Worm (Caenorhabditis elegans) whole organism, L2 larva: ENCODE results near the gene T08D2.8.
"Not testable (repeated sequence)": the region's sequence is repeated elsewhere in the genome, so short reads cannot be mapped to it uniquely, and the experiment has no call there.

Experiments
- C34F6.9 ChIP-seq: fragments of 150-350 bp; optimal IDR thresholded peaks from 2 replicates; lab custom pipeline; 2014; ENCODE audit warnings: missing biosample characterization, missing genetic modification characterization
- R02D3.7 ChIP-seq: fragments of 150-350 bp; optimal IDR thresholded peaks from 2 replicates; lab custom pipeline; 2014; ENCODE audit warnings: missing biosample characterization, missing genetic modification characterization
- Y55F3AM.14 ChIP-seq: fragments of 200-800 bp; sonication (Bioruptor generic); optimal IDR thresholded peaks from 2 replicates; lab custom pipeline; 2018; ENCODE audit warnings: mild to moderate bottlenecking, missing genetic modification characterization, missing compliant biosample characterization
- aly-2 ChIP-seq: fragments of 150-350 bp; optimal IDR thresholded peaks from 2 replicates; lab custom pipeline; 2014; ENCODE audit warnings: missing biosample characterization, missing genetic modification characterization
- ama-1 ChIP-seq: fragments of 150-350 bp; optimal IDR thresholded peaks from 2 replicates; lab custom pipeline; 2018; ENCODE audit warnings: inconsistent platforms
- ceh-16 ChIP-seq: fragments of 150-350 bp; optimal IDR thresholded peaks from 2 replicates; lab custom pipeline; 2014; ENCODE audit warnings: missing biosample characterization, missing genetic modification characterization
- ceh-82 ChIP-seq: fragments of 150-350 bp; optimal IDR thresholded peaks from 2 replicates; lab custom pipeline; 2014; ENCODE audit warnings: missing biosample characterization, missing genetic modification characterization
- dmd-4 ChIP-seq: sonication (generic microtip); optimal IDR thresholded peaks from 2 replicates; lab custom pipeline; 2017; ENCODE audit warnings: missing biosample characterization, missing genetic modification characterization
- elt-1 ChIP-seq: fragments of 150-350 bp; optimal IDR thresholded peaks from 2 replicates; lab custom pipeline; 2014; ENCODE audit warnings: missing biosample characterization, missing genetic modification characterization
- elt-3 ChIP-seq: sonication (generic microtip); optimal IDR thresholded peaks from 2 replicates; lab custom pipeline; 2017; ENCODE audit warnings: missing biosample characterization, missing genetic modification characterization
- fos-1 ChIP-seq: fragments of 150-350 bp; optimal IDR thresholded peaks from 2 replicates; lab custom pipeline; 2014; ENCODE audit warnings: missing biosample characterization, missing genetic modification characterization
- gmeb-1 ChIP-seq: fragments of 150-350 bp; optimal IDR thresholded peaks from 2 replicates; lab custom pipeline; 2014; ENCODE audit warnings: missing biosample characterization, missing genetic modification characterization
- lin-11 ChIP-seq: fragments of 150-350 bp; sonication (generic microtip); optimal IDR thresholded peaks from 2 replicates; lab custom pipeline; 2014; ENCODE audit warnings: missing biosample characterization, missing genetic modification characterization, inconsistent platforms, mixed read lengths
- lin-13 ChIP-seq: fragments of 150-350 bp; optimal IDR thresholded peaks from 2 replicates; lab custom pipeline; 2014; ENCODE audit warnings: missing biosample characterization, missing genetic modification reagents, missing genetic modification characterization
- lin-39 ChIP-seq: fragments of 150-350 bp; optimal IDR thresholded peaks from 2 replicates; lab custom pipeline; 2014; ENCODE audit warnings: missing biosample characterization, missing genetic modification reagents, missing genetic modification characterization
- lsy-2 ChIP-seq, 2 experiments: fragments of 150-350 bp in 1 of 2; sonication (generic microtip) in 1 of 2; optimal IDR thresholded peaks; 2 replicates each; lab custom pipeline; 2014 to 2017; ENCODE audit warnings: missing biosample characterization in 2 of 2, missing genetic modification characterization in 2 of 2
- mab-5 ChIP-seq: fragments of 150-350 bp; optimal IDR thresholded peaks from 2 replicates; lab custom pipeline; 2014; ENCODE audit warnings: missing biosample characterization, missing genetic modification characterization
- mdl-1 ChIP-seq, 2 experiments: fragments of 150-350 bp in 1 of 2; sonication (generic microtip) in 1 of 2; optimal IDR thresholded peaks; 2 replicates each; lab custom pipeline; 2017; ENCODE audit warnings: missing biosample characterization in 2 of 2, missing genetic modification characterization in 2 of 2
- nhr-12 ChIP-seq: fragments of 150-350 bp; optimal IDR thresholded peaks from 2 replicates; lab custom pipeline; 2014; ENCODE audit warnings: missing biosample characterization, missing genetic modification characterization
- nhr-129 ChIP-seq: fragments of 150-350 bp; optimal IDR thresholded peaks from 2 replicates; lab custom pipeline; 2014; ENCODE audit warnings: missing biosample characterization, missing genetic modification characterization
- nhr-21 ChIP-seq: fragments of 150-350 bp; optimal IDR thresholded peaks from 2 replicates; lab custom pipeline; 2014; ENCODE audit warnings: missing biosample characterization, missing genetic modification characterization
- nhr-23 ChIP-seq: fragments of 150-350 bp; optimal IDR thresholded peaks from 2 replicates; lab custom pipeline; 2014; ENCODE audit warnings: missing biosample characterization, missing genetic modification reagents, missing genetic modification characterization
- nhr-77 ChIP-seq: fragments of 150-350 bp; optimal IDR thresholded peaks from 2 replicates; lab custom pipeline; 2014; ENCODE audit warnings: missing biosample characterization, missing genetic modification characterization
- skn-1 ChIP-seq: sonication (generic microtip); optimal IDR thresholded peaks from 2 replicates; lab custom pipeline; 2017; ENCODE audit warnings: missing biosample characterization, missing genetic modification characterization
- sma-3 ChIP-seq: sonication (generic microtip); optimal IDR thresholded peaks from 2 replicates; lab custom pipeline; 2016; ENCODE audit warnings: missing genetic modification reagents, missing genetic modification characterization, missing compliant biosample characterization
- snpc-4 ChIP-seq: fragments of 150-350 bp; optimal IDR thresholded peaks from 2 replicates; lab custom pipeline; 2014; ENCODE audit warnings: missing biosample characterization, missing genetic modification characterization
- unc-39 ChIP-seq: fragments of 150-350 bp; optimal IDR thresholded peaks from 2 replicates; lab custom pipeline; 2014; ENCODE audit warnings: missing biosample characterization, missing genetic modification characterization
- unc-55 ChIP-seq: fragments of 150-350 bp; sonication (generic microtip); optimal IDR thresholded peaks from 3 replicates; lab custom pipeline; 2014; ENCODE audit warnings: missing biosample characterization, missing genetic modification reagents, missing genetic modification characterization
- unc-62 ChIP-seq: fragments of 150-350 bp; optimal IDR thresholded peaks from 2 replicates; lab custom pipeline; 2014; ENCODE audit warnings: missing biosample characterization, missing genetic modification reagents, missing genetic modification characterization
- zag-1 ChIP-seq: fragments of 150-350 bp; optimal IDR thresholded peaks from 2 replicates; lab custom pipeline; 2014; ENCODE audit warnings: missing biosample characterization, missing genetic modification characterization
- ztf-1 ChIP-seq: fragments of 200-800 bp; sonication (Bioruptor generic); conservative IDR thresholded peaks from 2 replicates; pipeline ENCODE4 v1.3.6; 2022; ENCODE audit warnings: missing genetic modification characterization, missing compliant biosample characterization

Gene T08D2.8

DNA sequence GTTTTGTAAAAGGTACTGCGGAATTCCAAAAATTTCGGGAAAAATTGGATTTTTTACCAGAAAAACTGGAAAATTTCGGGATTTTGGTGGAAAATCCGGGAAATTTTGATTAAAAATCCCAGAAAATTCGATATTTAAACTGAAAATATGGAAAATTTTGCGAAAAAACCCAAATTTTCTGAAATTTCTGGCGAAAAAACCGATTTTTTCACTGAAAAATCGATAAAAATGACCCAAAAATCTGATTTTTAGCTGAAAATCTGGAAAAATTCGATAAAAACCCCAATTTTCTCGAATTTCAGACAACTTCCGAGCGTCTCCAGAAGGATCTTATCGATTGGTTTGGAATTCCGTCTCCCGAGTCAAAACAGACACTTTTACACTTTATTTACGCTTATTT is at the start of gene T08D2.8:
Gene T08D2.8 (plus strand): TSS at position 301 of the 400 bp plus-strand sequence.
- TF ChIP-seq snpc-4 (tag; lab: Kevin White, UChicago) (no peak), ztf-1 (GFP tag; lab: Robert Waterston, UW) (no peak), ceh-16 (no peak), Y55F3AM.14 (GFP tag; lab: Kevin White, UChicago) (no peak), R02D3.7 (tag; lab: Kevin White, UChicago) (no peak), nhr-12 (tag; lab: Kevin White, UChicago) (no peak), lin-13 (no peak), nhr-129 (no peak), gmeb-1 (no peak), ama-1 (lab: Kevin White, UChicago) (no peak), lin-39 (tag; lab: Kevin White, UChicago) (no peak), elt-3 (tag; lab: Kevin White, UChicago) (no peak), nhr-23 (no peak), unc-62 (GFP tag; lab: Kevin White, UChicago) (no peak), lin-11 (no peak), unc-55 (GFP tag; lab: Kevin White, UChicago) (no peak)
- TF ChIP-seq, all 48 proteins: peak for 0

- TF ChIP-seq fos-1 (tag; lab: Kevin White, UChicago) (no peak), C34F6.9 (tag; lab: Kevin White, UChicago) (peak; percentile 1), unc-55 (GFP tag; lab: Kevin White, UChicago) (peak; percentile 25), R02D3.7 (tag; lab: Kevin White, UChicago) (no peak), lsy-2 (tag; optimal IDR thresholded peaks at IDR 0.05; lab: Kevin White, UChicago) (peak in 1 of 2 experiments; percentile 21), lin-13 (peak; percentile 20), aly-2 (tag; lab: Kevin White, UChicago) (no peak)
These were observed 45.8 kb upstream of the T08D2.8 start for ce11 chrX:146832-147231.

ce11 chrX:147824-148223 is 44.8 kb upstream of the T08D2.8 start, which contains the start of gene Y73B3A.11:
TSS of gene Y73B3A.11 (plus strand) at chrX:148124.
- no peak for TF ChIP-seq skn-1 (tag; lab: Kevin White, UChicago)
- TF ChIP-seq mab-5 (tag; lab: Kevin White, UChicago) = no peak
- TF ChIP-seq nhr-21 (tag; lab: Kevin White, UChicago) = no peak
- TF ChIP-seq unc-39 = no peak
- no peak for TF ChIP-seq ztf-1 (GFP tag; lab: Robert Waterston, UW)
- no peak for TF ChIP-seq dmd-4 (tag; lab: Kevin White, UChicago)
- no peak for TF ChIP-seq nhr-23
- no peak for TF ChIP-seq lin-11
- TF ChIP-seq sma-3 (GFP tag; lab: Kevin White, UChicago) = no peak
- no peak for TF ChIP-seq lsy-2 (tag; optimal IDR thresholded peaks at IDR 0.05; lab: Kevin White, UChicago)
- no peak for TF ChIP-seq ceh-16
- TF ChIP-seq mdl-1 (tag; optimal IDR thresholded peaks at IDR 0.05; lab: Kevin White, UChicago) = no peak

- not testable (repeated sequence) for TF ChIP-seq ceh-82, zag-1, nhr-77 (tag; lab: Kevin White, UChicago)
These were observed 29.6 kb upstream of the T08D2.8 start, which contains the start of gene tmed-12 for ce11 chrX:163034-163433. TSS of gene tmed-12 (minus strand) at chrX:163134.

- no peak for TF ChIP-seq R02D3.7 (tag; lab: Kevin White, UChicago)
- TF ChIP-seq mab-5 (tag; lab: Kevin White, UChicago) = no peak
These were observed 15.6 kb upstream of the T08D2.8 start, which contains the start of the genes T08D2.5 and T08D2.4 for ce11 chrX:177075-177474. TSS of gene T08D2.5 (plus strand) at chrX:177375. TSS of gene T08D2.4 (plus strand) at chrX:177396.

DNA sequence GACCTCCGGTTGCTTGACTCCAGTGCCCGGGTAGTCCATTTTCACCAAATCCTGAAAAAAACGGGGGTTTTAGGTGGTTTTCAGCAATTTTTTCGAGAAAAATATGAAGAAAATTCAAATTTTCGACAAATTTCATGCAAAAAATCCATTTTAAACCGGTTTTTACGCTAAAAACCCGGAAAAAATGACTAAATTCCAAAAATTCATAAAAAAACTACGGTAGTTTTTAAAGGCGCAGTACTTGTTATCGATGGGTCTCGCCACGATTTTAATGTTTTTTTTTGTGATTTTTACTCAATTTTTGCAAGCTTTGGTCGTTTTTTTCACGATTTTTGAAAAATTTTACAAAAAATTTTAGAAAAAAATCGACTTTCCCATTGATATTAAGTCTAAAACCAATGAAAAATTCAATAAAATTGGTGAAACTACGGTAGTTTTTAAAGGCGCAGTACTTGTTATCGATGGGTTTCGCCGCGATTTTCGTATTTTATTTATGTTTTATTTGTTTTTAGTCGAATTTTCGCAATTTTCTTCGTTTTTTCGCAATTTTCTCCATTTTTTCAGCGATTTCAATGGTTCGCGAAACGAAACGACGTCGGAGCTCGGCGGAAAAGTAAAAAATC is 10.4 kb upstream of the T08D2.8 start, which contains the start of the genes T08D2.6 and chkr-1:
Gene T08D2.6 (minus strand): TSS at position 51 of the 623 bp plus-strand sequence.
Gene chkr-1 (plus strand): TSS at position 573 of the 623 bp plus-strand sequence.
- not testable (repeated sequence) for TF ChIP-seq nhr-12 (tag; lab: Kevin White, UChicago); elt-1 (tag; lab: Kevin White, UChicago); unc-39
